Worm (Caenorhabditis elegans) whole organism, mixed stage, embryonic: ENCODE data around the gene C03H5.6.

Experiments
- bed-3 ChIP-seq: fragments of 200-800 bp; sonication (Bioruptor generic); optimal IDR thresholded peaks from 3 replicates; lab custom pipeline; 2018; ENCODE audit warnings: mild to moderate bottlenecking, missing genetic modification characterization, moderate library complexity, missing compliant biosample characterization
- elt-3 ChIP-seq: fragments of 150-350 bp; optimal IDR thresholded peaks from 2 replicates; lab custom pipeline; 2014; ENCODE audit warnings: missing biosample characterization, missing genetic modification characterization
- lin-13 ChIP-seq: fragments of 150-350 bp; optimal IDR thresholded peaks from 2 replicates; lab custom pipeline; 2014; ENCODE audit warnings: missing biosample characterization, missing genetic modification characterization
- nhr-28 ChIP-seq: fragments of 150-350 bp; optimal IDR thresholded peaks from 2 replicates; lab custom pipeline; 2014; ENCODE audit warnings: missing biosample characterization, missing genetic modification characterization
- nhr-76 ChIP-seq: sonication (generic microtip); optimal IDR thresholded peaks from 2 replicates; lab custom pipeline; 2017; ENCODE audit warnings: missing biosample characterization, missing genetic modification characterization
- pha-4 ChIP-seq: fragments of 150-350 bp; optimal IDR thresholded peaks from 2 replicates; lab custom pipeline; 2018; ENCODE audit warnings: missing biosample characterization, missing genetic modification reagents, missing genetic modification characterization
- unc-120 ChIP-seq: sonication (generic microtip); optimal IDR thresholded peaks from 2 replicates; lab custom pipeline; 2017; ENCODE audit warnings: missing genetic modification characterization, missing compliant biosample characterization; ENCODE audit not compliant: poor library complexity, severe bottlenecking
- unc-62 ChIP-seq: fragments of 150-350 bp; optimal IDR thresholded peaks from 2 replicates; lab custom pipeline; 2014; ENCODE audit warnings: missing biosample characterization, missing genetic modification reagents, missing genetic modification characterization

DNA sequence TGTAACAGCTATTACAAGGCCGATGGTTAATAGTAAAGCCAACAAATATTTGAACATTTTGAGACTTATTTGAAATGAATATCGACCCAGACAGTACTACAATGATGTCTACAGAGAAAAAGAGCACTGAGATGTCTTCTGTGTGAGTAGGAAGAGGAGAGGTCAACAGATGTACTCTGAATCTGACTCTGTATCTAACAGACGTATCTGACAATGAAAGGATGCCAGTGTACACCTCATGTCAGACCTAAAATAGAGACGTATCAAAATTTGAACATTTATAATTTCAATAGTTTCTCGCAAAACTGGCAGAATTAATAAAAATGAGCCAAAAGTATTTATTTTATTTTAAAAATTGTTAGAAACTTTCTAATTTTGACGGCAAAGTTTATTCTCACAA, 23.9 kb upstream of the C03H5.6 start, which contains the start of gene C24H12.8:
- TF ChIP-seq elt-3 (no peak), nhr-76 (tag; lab: Kevin White, UChicago) (no peak), pha-4 (no peak), lin-13 (tag; lab: Kevin White, UChicago) (no peak), bed-3 (GFP tag; lab: Kevin White, UChicago) (no peak), unc-120 (tag; lab: Kevin White, UChicago) (no peak), unc-62 (no peak), nhr-28 (tag; lab: Kevin White, UChicago) (no peak)
